Worm (Caenorhabditis elegans): ENCODE results near the gene plpr-1.

Gene plpr-1

ce11 chrII:11221771-11222355, at the start of gene plpr-1:
plpr-1 (plus strand) TSS chrII:11222305.
- no peak for TF ChIP-seq unc-62 (GFP tag; optimal IDR thresholded peaks at IDR 0.05)

- no peak for TF ChIP-seq unc-62 (GFP tag; optimal IDR thresholded peaks at IDR 0.05)
These were observed 46.8 kb upstream of the plpr-1 start for ce11 chrII:11175347-11175746.

DNA sequence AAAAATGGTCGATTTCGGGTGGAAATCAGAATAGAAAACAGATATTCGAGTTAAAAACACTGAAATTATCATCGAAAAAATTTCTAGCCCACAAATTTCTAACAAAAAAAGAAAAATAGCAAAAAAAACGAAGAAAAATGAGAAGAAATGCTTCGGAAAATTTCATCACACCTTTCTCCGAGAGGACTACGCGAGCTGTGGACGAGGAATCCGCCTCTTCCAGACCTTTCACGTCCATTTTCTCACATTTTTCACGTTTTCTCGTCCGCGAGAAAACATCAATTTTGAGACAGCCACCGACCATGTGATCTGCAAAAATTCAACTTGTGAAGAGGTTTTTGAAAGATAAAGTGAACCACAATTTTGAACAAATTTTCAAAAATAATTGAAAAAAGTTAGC, 45.7 kb upstream of the plpr-1 start:
- TF ChIP-seq unc-62 (GFP tag; optimal IDR thresholded peaks at IDR 0.05), result no peak

- TF ChIP-seq unc-62 (GFP tag; optimal IDR thresholded peaks at IDR 0.05), result no peak
These were observed 44.7 kb upstream of the plpr-1 start, which contains the start of gene F37H8.6 for ce11 chrII:11177376-11177775. F37H8.6 (minus strand) TSS chrII:11177476.

- no peak for TF ChIP-seq unc-62 (GFP tag; optimal IDR thresholded peaks at IDR 0.05)
These were observed 43.4 kb upstream of the plpr-1 start for ce11 chrII:11178737-11179136.

ce11 chrII:11181250-11181704, 40.8 kb upstream of the plpr-1 start, which contains the start of gene bigr-1:
bigr-1 (plus strand) TSS chrII:11181654.
- no peak for TF ChIP-seq unc-62 (GFP tag; optimal IDR thresholded peaks at IDR 0.05)

ce11 chrII:11184757-11185341, 37.3 kb upstream of the plpr-1 start, which contains the start of gene lir-3:
lir-3 (minus strand) TSS chrII:11184807.
- no peak for TF ChIP-seq unc-62 (GFP tag; optimal IDR thresholded peaks at IDR 0.05)

ce11 chrII:11185728-11186127, 36.4 kb upstream of the plpr-1 start, which contains the start of gene sfxn-1.2:
sfxn-1.2 (plus strand) TSS chrII:11186028.
- TF ChIP-seq unc-62 (GFP tag; optimal IDR thresholded peaks at IDR 0.05), result no peak

DNA sequence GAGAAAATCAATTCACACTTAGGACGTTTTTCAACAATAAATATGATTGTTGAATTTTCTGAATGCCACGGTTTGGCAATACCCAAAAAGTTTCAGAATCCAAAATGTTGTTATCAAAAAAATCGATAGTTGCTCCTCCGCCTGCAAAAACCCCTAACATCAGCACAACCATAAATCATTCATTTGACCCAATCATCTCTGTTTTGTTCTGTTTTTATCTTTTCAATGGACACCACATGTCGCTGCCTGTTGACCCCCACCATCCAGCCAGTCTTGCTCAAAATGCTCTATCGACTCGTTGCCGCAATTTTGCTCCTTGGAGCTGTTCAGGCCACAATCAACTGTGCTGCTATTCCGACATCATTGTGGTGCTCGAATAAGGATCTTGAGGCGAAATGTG, 34.1 kb upstream of the plpr-1 start, which contains the start of gene F37H8.5:
Gene F37H8.5, plus strand, starts transcription at position 181 of the 400 bp plus-strand sequence.
- TF ChIP-seq unc-62 (GFP tag; optimal IDR thresholded peaks at IDR 0.05), result no peak

ce11 chrII:11192488-11192887, 29.6 kb upstream of the plpr-1 start:
- TF ChIP-seq unc-62 (GFP tag; optimal IDR thresholded peaks at IDR 0.05), result no peak

- TF ChIP-seq unc-62 (GFP tag; optimal IDR thresholded peaks at IDR 0.05), result no peak
These were observed 28.6 kb upstream of the plpr-1 start for ce11 chrII:11193523-11193922.

DNA sequence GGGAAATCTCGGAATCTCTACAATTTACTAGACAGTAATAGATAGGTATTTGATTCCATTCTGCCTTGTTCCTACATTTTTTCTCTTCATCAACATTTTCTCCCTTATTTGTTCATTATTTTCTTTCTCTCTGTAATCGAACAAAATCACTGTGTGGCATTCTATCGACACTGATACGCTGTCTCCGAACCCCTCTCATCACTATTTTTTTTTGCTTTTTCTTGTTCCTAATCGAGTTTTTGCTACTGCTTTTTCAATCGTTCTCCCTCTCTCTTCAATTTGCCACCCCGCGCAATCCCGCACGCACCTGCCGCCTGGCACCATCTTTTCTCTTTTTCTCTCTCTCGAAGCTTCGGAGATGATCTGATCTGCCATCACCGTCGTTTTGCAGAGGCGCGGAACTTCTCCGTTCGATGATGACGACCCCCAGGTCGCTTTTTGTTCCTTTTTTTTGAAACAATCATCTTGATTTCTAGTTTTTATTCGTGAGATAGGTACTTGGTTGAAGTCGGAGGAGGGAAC, 21.8 kb upstream of the plpr-1 start:
- TF ChIP-seq unc-62 (GFP tag; optimal IDR thresholded peaks at IDR 0.05), result no peak

ce11 chrII:11202581-11203271, 19.4 kb upstream of the plpr-1 start, which contains the start of gene srap-1:
srap-1 (plus strand) TSS chrII:11203221.
- no peak for TF ChIP-seq unc-62 (GFP tag; optimal IDR thresholded peaks at IDR 0.05)

ce11 chrII:11204731-11205130, 17.4 kb upstream of the plpr-1 start:
- TF ChIP-seq unc-62 (GFP tag; optimal IDR thresholded peaks at IDR 0.05), result no peak

DNA sequence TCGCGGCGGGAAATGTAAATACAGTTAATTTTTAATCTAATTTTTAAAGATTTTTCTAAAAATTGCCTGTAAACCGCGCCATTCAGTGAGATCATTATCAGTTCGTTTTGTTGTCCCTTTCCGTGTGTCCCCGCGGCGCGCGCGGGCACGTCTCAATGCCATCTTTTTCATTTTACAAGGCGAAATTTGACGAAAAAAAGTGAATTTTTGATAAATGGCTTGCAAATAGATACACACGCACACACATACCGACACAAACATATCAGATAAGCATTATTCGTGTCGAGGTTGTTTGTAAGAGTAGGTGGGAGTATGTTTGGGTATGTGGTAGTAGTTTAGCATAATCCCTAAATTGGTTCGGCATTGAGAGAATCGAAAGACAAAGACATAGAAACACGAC, 16.3 kb upstream of the plpr-1 start:
- no peak for TF ChIP-seq unc-62 (GFP tag; optimal IDR thresholded peaks at IDR 0.05)

ce11 chrII:11224045-11224481, 2.0 kb downstream of the plpr-1 start:
- no peak for TF ChIP-seq unc-62 (GFP tag; optimal IDR thresholded peaks at IDR 0.05)
